Fruit fly (Drosophila melanogaster): ENCODE results near the gene Wnt6.

DNA sequence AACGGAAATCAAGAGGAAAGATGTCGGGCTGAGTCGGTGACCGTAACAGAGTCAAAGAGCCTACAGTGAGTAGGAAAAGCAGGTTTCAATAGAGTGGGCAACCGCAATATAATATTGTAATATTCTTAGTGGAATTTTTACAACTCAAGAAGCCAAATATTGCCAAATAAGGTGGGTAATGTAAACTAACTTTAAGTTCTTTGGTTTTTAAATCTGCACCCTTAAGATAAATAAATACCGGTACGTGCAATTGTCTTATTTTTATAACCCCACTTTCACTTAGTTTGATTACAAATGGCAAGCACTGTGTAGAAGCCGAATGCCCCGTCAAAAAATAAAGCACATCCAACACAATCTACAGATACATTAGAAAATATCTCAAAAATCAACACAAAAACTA, 734 bp upstream of the Wnt6 start:
- TF ChIP-seq CG31627 (GFP tag; optimal IDR thresholded peaks at IDR 0.05) (no peak), CG8632 (GFP tag; optimal IDR thresholded peaks at IDR 0.05) (no peak), CG8119 (GFP tag; IDR thresholded peaks at IDR 0.05) (no peak), CG6163 (GFP tag; IDR thresholded peaks at IDR 0.05) (no peak), topi (GFP tag; optimal IDR thresholded peaks at IDR 0.05) (no peak), Sox102F (GFP tag; optimal IDR thresholded peaks at IDR 0.05) (no peak), Gug (GFP tag; IDR thresholded peaks at IDR 0.05) (no peak), Hr4 (GFP tag; optimal IDR thresholded peaks at IDR 0.05) (no peak), esn (GFP tag; optimal IDR thresholded peaks at IDR 0.05) (no peak), achi (GFP tag; optimal IDR thresholded peaks at IDR 0.05) (no peak), CG6808 (GFP tag; optimal IDR thresholded peaks at IDR 0.05) (no peak), acj6 (GFP tag; optimal IDR thresholded peaks at IDR 0.05) (no peak), CG4318 (GFP tag; optimal IDR thresholded peaks at IDR 0.05) (no peak)
